Worm (Caenorhabditis elegans): ENCODE results near the gene srw-60.

DNA sequence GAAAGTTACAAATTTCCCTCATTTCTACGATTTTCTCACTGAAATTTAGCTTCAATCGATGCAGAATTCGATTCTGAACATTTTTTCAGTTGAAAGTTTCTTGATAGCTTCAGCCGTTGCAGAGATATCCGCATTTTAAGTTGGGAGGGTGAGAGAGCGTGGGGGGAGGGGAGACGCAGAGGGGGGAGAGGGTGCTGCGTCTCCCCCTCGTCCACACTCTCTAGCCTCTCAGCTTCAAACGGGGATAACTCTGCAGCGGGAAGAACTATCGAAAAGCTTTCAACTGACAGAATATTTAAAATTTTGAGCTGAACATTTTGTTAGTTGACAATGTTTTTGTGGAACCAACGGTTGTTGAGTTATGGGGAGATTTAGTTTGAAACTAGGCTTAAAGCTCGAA lies 36.5 kb upstream of the srw-60 start:
- TF ChIP-seq flt-1 (GFP tag; IDR thresholded peaks at IDR 0.05) (no peak), ztf-23 (GFP tag; IDR thresholded peaks at IDR 0.05) (no peak), T22C8.4 (GFP tag; IDR thresholded peaks at IDR 0.05) (no peak), ztf-29 (GFP tag; IDR thresholded peaks at IDR 0.05) (no peak), med-1 (GFP tag; optimal IDR thresholded peaks at IDR 0.05; ENCODE audit: insufficient read depth) (no peak)

Data from whole organism, midembryonic.